Worm (Caenorhabditis elegans): ENCODE results near the gene ZK596.2.

Gene ZK596.2

ce11 chrIV:10933777-10934546, 24.9 kb upstream of the ZK596.2 start (continued):
- TF ChIP-seq dve-1 (tag; optimal IDR thresholded peaks at IDR 0.05; ENCODE audit: insufficient read depth) (peak; percentile 70), mes-2 (tag; optimal IDR thresholded peaks at IDR 0.05; ENCODE audit: poor library complexity, severe bottlenecking) (peak; percentile 25), mxl-3 (GFP tag; optimal IDR thresholded peaks at IDR 0.05) (peak; percentile 18), daf-8 (GFP tag; IDR thresholded peaks at IDR 0.05) (no peak), nhr-41 (GFP tag; IDR thresholded peaks at IDR 0.05) (peak; percentile 30; the same call in 1 of the 2 replicates), lin-15B (tag; optimal IDR thresholded peaks at IDR 0.05) (no peak), gei-8 (GFP tag; optimal IDR thresholded peaks at IDR 0.05) (peak; percentile 40), zip-2 (tag; optimal IDR thresholded peaks at IDR 0.05) (no peak), spr-1 (tag; optimal IDR thresholded peaks at IDR 0.05) (peak; percentile 20), tra-1 (GFP tag; IDR thresholded peaks at IDR 0.05) (peak; percentile 62), unc-62 (GFP tag; optimal IDR thresholded peaks at IDR 0.05 in 1 of 2) (peak in 1 of 2 experiments; percentile 65), unc-62 (tag; optimal IDR thresholded peaks at IDR 0.05) (no peak), sdz-12 (GFP tag; optimal IDR thresholded peaks at IDR 0.05) (peak; percentile 78), vab-7 (GFP tag; IDR thresholded peaks at IDR 0.05) (peak; percentile 18; the same call in 1 of the 2 replicates), nhr-25 (tag; optimal IDR thresholded peaks at IDR 0.05; ENCODE audit: borderline replicate concordance, insufficient read depth) (no peak), D1046.2 (GFP tag; IDR thresholded peaks at IDR 0.05) (no peak), unc-130 (GFP tag; optimal IDR thresholded peaks at IDR 0.05) (no peak)

- TF ChIP-seq gei-8 (GFP tag; optimal IDR thresholded peaks at IDR 0.05) (no peak), lin-38 (GFP tag; IDR thresholded peaks at IDR 0.05) (peak; percentile 74), snpc-4 (tag; optimal IDR thresholded peaks at IDR 0.05) (no peak), lsy-2 (tag; optimal IDR thresholded peaks at IDR 0.05) (peak in 1 of 2 experiments; percentile 91), madf-9 (GFP tag; conservative IDR thresholded peaks at IDR 0.05) (peak; percentile 61), T20F7.1 (GFP tag; optimal IDR thresholded peaks at IDR 0.05) (peak; percentile 66), ces-1 (GFP tag; optimal IDR thresholded peaks at IDR 0.05) (no peak), nhr-77 (tag; optimal IDR thresholded peaks at IDR 0.05) (peak; percentile 70), ceh-44 (GFP tag; IDR thresholded peaks at IDR 0.05) (peak; percentile 79), mep-1 (tag; optimal IDR thresholded peaks at IDR 0.05) (peak; percentile 88), ceh-28 (tag; optimal IDR thresholded peaks at IDR 0.05) (no peak), nhr-10 (tag; optimal IDR thresholded peaks at IDR 0.05) (no peak), hlh-30 (tag; optimal IDR thresholded peaks at IDR 0.05; ENCODE audit: insufficient read depth) (peak; percentile 75), unc-62 (GFP tag; optimal IDR thresholded peaks at IDR 0.05 in 1 of 2) (no peak), unc-62 (tag; optimal IDR thresholded peaks at IDR 0.05) (no peak), unc-130 (GFP tag; optimal IDR thresholded peaks at IDR 0.05) (peak; percentile 6), hlh-11 (tag; optimal IDR thresholded peaks at IDR 0.05) (peak; percentile 79), nhr-41 (GFP tag; IDR thresholded peaks at IDR 0.05) (no peak), hif-1 (tag; optimal IDR thresholded peaks at IDR 0.05) (peak in 1 of 2 experiments; percentile 66), daf-8 (GFP tag; IDR thresholded peaks at IDR 0.05) (no peak), ama-1 (optimal IDR thresholded peaks at IDR 0.05) (peak; percentile 8), F37D6.2 (tag; optimal IDR thresholded peaks at IDR 0.05) (peak; percentile 5), zag-1 (tag; optimal IDR thresholded peaks at IDR 0.05) (no peak), egl-43 (GFP tag; IDR thresholded peaks at IDR 0.05) (0 out of 2 replicates have a peak, but pooled peaks have one; percentile 35), sdz-12 (GFP tag; optimal IDR thresholded peaks at IDR 0.05) (no peak), lim-7 (GFP tag; IDR thresholded peaks at IDR 0.05) (no peak), skn-1 (tag; optimal IDR thresholded peaks at IDR 0.05) (no peak), unc-39 (tag; optimal IDR thresholded peaks at IDR 0.05) (no peak), aha-1 (tag) (no peak), rbr-2 (tag; optimal IDR thresholded peaks at IDR 0.05) (no peak), ztf-7 (tag; optimal IDR thresholded peaks at IDR 0.05) (peak; percentile 5), ctbp-1 (GFP tag; IDR thresholded peaks at IDR 0.05) (peak; percentile 65; the same call in 1 of the 2 replicates), mes-2 (tag; optimal IDR thresholded peaks at IDR 0.05; ENCODE audit: poor library complexity, severe bottlenecking) (peak; percentile 80), pha-4 (GFP tag; IDR thresholded peaks at IDR 0.05) (no peak; the same call in 1 of the 2 replicates), pha-4 (tag; optimal IDR thresholded peaks at IDR 0.05) (peak; percentile 15), dmd-9 (GFP tag; IDR thresholded peaks at IDR 0.05) (no peak), dmd-8 (GFP tag; IDR thresholded peaks at IDR 0.05) (peak; percentile 16; the same call in 1 of the 2 replicates), mdl-1 (tag; optimal IDR thresholded peaks at IDR 0.05) (peak in 1 of 2 experiments; percentile 48)
Observed at ce11 chrIV:10933062-10933552, 24.0 kb upstream of the ZK596.2 start, which contains the start of the genes dnc-1 and lsm-7. Gene dnc-1 (minus strand): TSS chrIV:10933203. Gene lsm-7 (plus strand): TSS chrIV:10933502.

Data from whole organism, L4 larva.